Worm (Caenorhabditis elegans) whole organism, L2 larva: ENCODE measurements around the gene his-73.

Source experiments
- ceh-16 ChIP-seq: fragments of 150-350 bp; optimal IDR thresholded peaks from 2 replicates; lab custom pipeline; 2014; ENCODE audit warnings: missing biosample characterization, missing genetic modification characterization
- ceh-82 ChIP-seq: fragments of 150-350 bp; optimal IDR thresholded peaks from 2 replicates; lab custom pipeline; 2014; ENCODE audit warnings: missing biosample characterization, missing genetic modification characterization
- nhr-12 ChIP-seq: fragments of 150-350 bp; optimal IDR thresholded peaks from 2 replicates; lab custom pipeline; 2014; ENCODE audit warnings: missing biosample characterization, missing genetic modification characterization
- nhr-237 ChIP-seq: fragments of 150-350 bp; optimal IDR thresholded peaks from 2 replicates; lab custom pipeline; 2014; ENCODE audit warnings: missing biosample characterization, missing genetic modification characterization
- nhr-77 ChIP-seq: fragments of 150-350 bp; optimal IDR thresholded peaks from 2 replicates; lab custom pipeline; 2014; ENCODE audit warnings: missing biosample characterization, missing genetic modification characterization
- unc-62 ChIP-seq: fragments of 150-350 bp; optimal IDR thresholded peaks from 2 replicates; lab custom pipeline; 2014; ENCODE audit warnings: missing biosample characterization, missing genetic modification reagents, missing genetic modification characterization
- ztf-4 ChIP-seq: fragments of 150-350 bp; optimal IDR thresholded peaks from 2 replicates; lab custom pipeline; 2014; ENCODE audit warnings: missing biosample characterization, missing genetic modification characterization

DNA sequence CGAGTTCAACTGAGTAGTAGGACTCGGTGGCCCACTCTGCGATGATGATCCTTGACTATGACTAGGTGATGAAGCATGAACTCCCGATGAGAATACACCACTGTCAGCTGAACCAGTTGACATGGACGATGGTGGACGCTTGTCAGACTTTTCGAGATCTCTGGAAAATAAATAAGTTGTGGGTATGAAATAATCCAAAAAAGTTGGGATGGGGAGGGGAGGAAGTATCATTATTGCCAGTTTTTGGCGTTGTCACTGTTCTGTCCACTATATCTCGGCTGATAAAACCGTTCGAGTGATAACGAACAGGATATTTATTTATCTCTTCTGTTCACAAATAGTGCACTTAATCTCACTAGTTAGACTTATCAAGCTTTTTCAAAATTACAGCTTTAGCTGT, 19.4 kb upstream of the his-73 start:
- no peak for TF ChIP-seq ceh-16 (tag; lab: Kevin White, UChicago)
- TF ChIP-seq unc-62 (GFP tag; lab: Kevin White, UChicago): no peak
- no peak for TF ChIP-seq ceh-82 (tag; lab: Kevin White, UChicago)
- TF ChIP-seq ztf-4 (tag; lab: Kevin White, UChicago): no peak
- no peak for TF ChIP-seq nhr-12 (tag; lab: Kevin White, UChicago)
- TF ChIP-seq nhr-77 (tag; lab: Kevin White, UChicago): no peak
- TF ChIP-seq nhr-237 (tag; lab: Kevin White, UChicago): no peak
